Worm (Caenorhabditis elegans) whole organism, L1 larva: Measurements from ENCODE around the gene myrf-1.

Experiments
- C34B4.2 ChIP-seq: sonication (generic microtip); optimal IDR thresholded peaks from 2 replicates; lab custom pipeline; 2017; ENCODE audit warnings: mild to moderate bottlenecking, missing genetic modification characterization, missing compliant biosample characterization
- F16B12.6 ChIP-seq: fragments of 150-350 bp; optimal IDR thresholded peaks from 2 replicates; lab custom pipeline; 2014; ENCODE audit warnings: missing biosample characterization, missing genetic modification characterization
- blmp-1 ChIP-seq: fragments of 150-350 bp; optimal IDR thresholded peaks from 2 replicates; lab custom pipeline; 2014; ENCODE audit warnings: missing biosample characterization, missing genetic modification characterization
- ceh-8 ChIP-seq: fragments of 200-800 bp; sonication (Bioruptor generic); optimal IDR thresholded peaks from 2 replicates; lab custom pipeline; 2018; ENCODE audit warnings: mild to moderate bottlenecking, missing genetic modification characterization, moderate library complexity, missing compliant biosample characterization
- ceh-90 ChIP-seq: sonication (generic microtip); optimal IDR thresholded peaks from 2 replicates; lab custom pipeline; 2016; ENCODE audit warnings: missing genetic modification characterization, missing compliant biosample characterization
- efl-1 ChIP-seq, 4 experiments: fragments of 150-350 bp; optimal IDR thresholded peaks in 3 of 4; peaks in 1 of 4; 1 replicate in 1 of 4; 2 replicates in 3 of 4; lab custom pipeline; 2014; ENCODE audit warnings: missing biosample characterization in 2 of 4, missing genetic modification characterization in 2 of 4, missing genetic modification reagents in 2 of 4
- elt-3 ChIP-seq, 6 experiments: fragments of 150-350 bp in 1 of 6; sonication (generic microtip); optimal IDR thresholded peaks; 2 replicates each; lab custom pipeline; 2017 to 2018; ENCODE audit warnings: missing biosample characterization in 6 of 6, missing genetic modification characterization in 6 of 6, inconsistent platforms in 1 of 6
- hlh-17 ChIP-seq: fragments of 200-800 bp; sonication (Bioruptor generic); optimal IDR thresholded peaks from 2 replicates; lab custom pipeline; 2018; ENCODE audit warnings: missing genetic modification characterization, mild to moderate bottlenecking, missing compliant biosample characterization, moderate library complexity, borderline replicate concordance
- hlh-4 ChIP-seq: sonication (generic microtip); optimal IDR thresholded peaks from 2 replicates; lab custom pipeline; 2016; ENCODE audit warnings: mild to moderate bottlenecking, missing genetic modification characterization, missing compliant biosample characterization
- hpl-2 ChIP-seq: fragments of 150-350 bp; optimal IDR thresholded peaks from 2 replicates; lab custom pipeline; 2014; ENCODE audit warnings: missing biosample characterization, missing genetic modification reagents, missing genetic modification characterization
- irx-1 ChIP-seq: sonication (generic microtip); optimal IDR thresholded peaks from 2 replicates; lab custom pipeline; 2016; ENCODE audit warnings: missing genetic modification characterization, missing compliant biosample characterization
- lin-14 ChIP-seq: fragments of 200-800 bp; sonication (Bioruptor generic); optimal IDR thresholded peaks from 2 replicates; lab custom pipeline; 2018; ENCODE audit warnings: mild to moderate bottlenecking, missing genetic modification characterization, moderate library complexity, missing compliant biosample characterization
- lin-15B ChIP-seq: fragments of 150-350 bp; sonication (generic microtip); optimal IDR thresholded peaks from 3 replicates; lab custom pipeline; 2014; ENCODE audit warnings: missing biosample characterization, missing genetic modification characterization
- lin-35 ChIP-seq, 2 experiments: fragments of 150-350 bp; optimal IDR thresholded peaks; 2 replicates each; lab custom pipeline; 2014; ENCODE audit warnings: missing biosample characterization in 2 of 2, missing genetic modification characterization in 2 of 2, missing genetic modification reagents in 2 of 2
- lsy-2 ChIP-seq, 2 experiments: fragments of 150-350 bp; optimal IDR thresholded peaks; 2 replicates each; lab custom pipeline; 2014; ENCODE audit warnings: missing biosample characterization in 2 of 2, missing genetic modification characterization in 2 of 2
- nhr-11 ChIP-seq: fragments of 150-350 bp; optimal IDR thresholded peaks from 2 replicates; lab custom pipeline; 2014; ENCODE audit warnings: missing biosample characterization, missing genetic modification characterization
- nhr-20 ChIP-seq: sonication (generic microtip); optimal IDR thresholded peaks from 2 replicates; lab custom pipeline; 2016; ENCODE audit warnings: mild to moderate bottlenecking, missing genetic modification characterization, missing compliant biosample characterization
- nhr-237 ChIP-seq: fragments of 150-350 bp; optimal IDR thresholded peaks from 2 replicates; lab custom pipeline; 2014; ENCODE audit warnings: missing biosample characterization, missing genetic modification characterization
- nhr-28 ChIP-seq: fragments of 150-350 bp; optimal IDR thresholded peaks from 2 replicates; lab custom pipeline; 2014; ENCODE audit warnings: missing biosample characterization, missing genetic modification characterization
- nhr-71 ChIP-seq: sonication (generic microtip); optimal IDR thresholded peaks from 2 replicates; lab custom pipeline; 2016; ENCODE audit warnings: mild to moderate bottlenecking, missing genetic modification characterization, moderate library complexity, missing compliant biosample characterization
- nhr-76 ChIP-seq: sonication (generic microtip); optimal IDR thresholded peaks from 2 replicates; lab custom pipeline; 2017; ENCODE audit warnings: missing biosample characterization, missing genetic modification characterization
- nhr-77 ChIP-seq: fragments of 150-350 bp; optimal IDR thresholded peaks from 2 replicates; lab custom pipeline; 2014; ENCODE audit warnings: missing biosample characterization, missing genetic modification characterization
- nhr-84 ChIP-seq: sonication (generic microtip); optimal IDR thresholded peaks from 2 replicates; lab custom pipeline; 2017; ENCODE audit warnings: missing biosample characterization, missing genetic modification characterization
- nhr-85 ChIP-seq: sonication (generic microtip); peaks from one replicate; lab custom pipeline; 2016; ENCODE audit warnings: missing genetic modification characterization, inconsistent platforms, missing compliant biosample characterization
- snpc-4 ChIP-seq: fragments of 150-350 bp; optimal IDR thresholded peaks from 2 replicates; lab custom pipeline; 2014; ENCODE audit warnings: missing biosample characterization, missing genetic modification characterization
- snu-23 ChIP-seq: sonication (generic microtip); optimal IDR thresholded peaks from 2 replicates; lab custom pipeline; 2016; ENCODE audit warnings: missing genetic modification characterization, missing compliant biosample characterization
- sox-4 ChIP-seq: sonication (generic microtip); optimal IDR thresholded peaks from 2 replicates; lab custom pipeline; 2016; ENCODE audit warnings: missing genetic modification characterization, missing compliant biosample characterization
- sup-37 ChIP-seq: fragments of 200-800 bp; sonication (Bioruptor generic); optimal IDR thresholded peaks from 2 replicates; lab custom pipeline; 2018; ENCODE audit warnings: mild to moderate bottlenecking, missing genetic modification characterization, missing compliant biosample characterization
- unc-30 ChIP-seq: sonication (generic microtip); optimal IDR thresholded peaks from 2 replicates; lab custom pipeline; 2017; ENCODE audit warnings: missing biosample characterization, missing genetic modification characterization
- zag-1 ChIP-seq: fragments of 150-350 bp; optimal IDR thresholded peaks from 2 replicates; lab custom pipeline; 2014; ENCODE audit warnings: missing biosample characterization, missing genetic modification characterization
- ztf-11 ChIP-seq, 2 experiments: sonication (generic microtip); optimal IDR thresholded peaks; 2 replicates each; lab custom pipeline; 2016 to 2017; ENCODE audit warnings: missing genetic modification characterization in 2 of 2, missing biosample characterization in 1 of 2, missing compliant biosample characterization in 1 of 2
- ztf-4 ChIP-seq: fragments of 150-350 bp; optimal IDR thresholded peaks from 2 replicates; lab custom pipeline; 2014; ENCODE audit warnings: missing biosample characterization, missing genetic modification characterization

myrf-1 gene

ce11 chrII:10516375-10516774, 14.0 kb upstream of the myrf-1 start (continued):
- TF ChIP-seq irx-1 (tag; lab: Kevin White, UChicago) (no peak), ceh-90 (tag; lab: Kevin White, UChicago) (no peak), ztf-4 (tag; lab: Kevin White, UChicago) (no peak)

ce11 chrII:10515422-10515821, 13.1 kb upstream of the myrf-1 start:
- TF ChIP-seq ztf-11 (tag; optimal IDR thresholded peaks at IDR 0.05; lab: Kevin White, UChicago): no peak
- peak; percentile 41 for TF ChIP-seq nhr-20 (tag; lab: Kevin White, UChicago)
- peak; percentile 11 for TF ChIP-seq snu-23 (GFP tag; lab: Kevin White, UChicago)
- no peak for TF ChIP-seq hlh-4
- no peak for TF ChIP-seq nhr-77
- TF ChIP-seq nhr-237 (tag; lab: Kevin White, UChicago): no peak
- peak in 5 of 6 experiments; percentile 16 to 91 (median 89) for TF ChIP-seq elt-3 (tag; optimal IDR thresholded peaks at IDR 0.05; lab: Kevin White, UChicago)
- peak; percentile 54 for TF ChIP-seq blmp-1 (tag; lab: Kevin White, UChicago)
- TF ChIP-seq nhr-85 (tag; lab: Kevin White, UChicago): peak; percentile 78
- peak in 1 of 2 experiments; percentile 22 for TF ChIP-seq lsy-2 (tag; optimal IDR thresholded peaks at IDR 0.05; lab: Kevin White, UChicago)
- TF ChIP-seq hpl-2: no peak
- no peak for TF ChIP-seq nhr-11 (tag; lab: Kevin White, UChicago)
- peak; percentile 49 for TF ChIP-seq lin-14 (GFP tag; lab: Kevin White, UChicago)
- TF ChIP-seq zag-1 (tag; lab: Kevin White, UChicago): no peak
- no peak for TF ChIP-seq nhr-84 (tag; lab: Kevin White, UChicago)
- TF ChIP-seq sox-4 (tag; lab: Kevin White, UChicago): no peak
- no peak for TF ChIP-seq F16B12.6 (tag; lab: Kevin White, UChicago)
- TF ChIP-seq lin-35 (GFP tag; optimal IDR thresholded peaks at IDR 0.05; lab: Kevin White, UChicago): peak in 1 of 2 experiments; percentile 37
- no peak for TF ChIP-seq ceh-8 (GFP tag; lab: Kevin White, UChicago)
- TF ChIP-seq nhr-71 (tag; lab: Kevin White, UChicago): peak; percentile 19

ce11 chrII:10513377-10513776, 11.0 kb upstream of the myrf-1 start:
- TF ChIP-seq nhr-76 (tag; lab: Kevin White, UChicago) (no peak), sup-37 (GFP tag; lab: Kevin White, UChicago) (no peak), nhr-84 (tag; lab: Kevin White, UChicago) (no peak)
- TF ChIP-seq, all 84 proteins: peak for 0

- TF ChIP-seq nhr-28 (tag; lab: Kevin White, UChicago): no peak
- TF ChIP-seq lin-15B (tag; lab: Kevin White, UChicago): no peak
- no peak for TF ChIP-seq hlh-17 (GFP tag; lab: Kevin White, UChicago)
- TF ChIP-seq nhr-76 (tag; lab: Kevin White, UChicago): no peak
- TF ChIP-seq snpc-4 (tag; lab: Kevin White, UChicago): no peak
- TF ChIP-seq lin-35 (GFP tag; optimal IDR thresholded peaks at IDR 0.05; lab: Kevin White, UChicago): no peak
- no peak for TF ChIP-seq nhr-20 (tag; lab: Kevin White, UChicago)
- no peak for TF ChIP-seq unc-30 (tag; lab: Kevin White, UChicago)
- TF ChIP-seq lin-14 (GFP tag; lab: Kevin White, UChicago): no peak
- TF ChIP-seq ztf-11 (tag; optimal IDR thresholded peaks at IDR 0.05; lab: Kevin White, UChicago): no peak
- TF ChIP-seq, all 84 proteins: peak for 0
Observed at ce11 chrII:10510242-10510641, 7.9 kb upstream of the myrf-1 start, which contains the start of gene F59B10.3. F59B10.3 (plus strand) TSS chrII:10510542.

ce11 chrII:10509746-10510145, 7.4 kb upstream of the myrf-1 start, which contains the start of gene F59B10.2:
F59B10.2 (minus strand) TSS chrII:10509846.
- TF ChIP-seq efl-1 (optimal IDR thresholded peaks at IDR 0.05; lab: Kevin White, UChicago) (no peak), efl-1 (GFP tag; optimal IDR thresholded peaks at IDR 0.05 in 1 of 2; lab: Kevin White, UChicago) (peak in 1 of 2 experiments; percentile 52), C34B4.2 (tag; lab: Kevin White, UChicago) (no peak)
